Fruit fly (Drosophila melanogaster) whole organism, embryonic: Measurements from ENCODE around the gene CG8119.

Experiments used
- Abd-B ChIP-seq: fragments of 200-800 bp; sonication (Bioruptor generic); optimal IDR thresholded peaks from 2 replicates; lab custom pipeline; 2018; ENCODE audit warnings: missing biosample characterization, mild to moderate bottlenecking, missing genetic modification characterization, moderate library complexity
- Bdp1 ChIP-seq: fragments of 200-800 bp; sonication (Bioruptor generic); optimal IDR thresholded peaks from 3 replicates; lab custom pipeline; 2016; ENCODE audit warnings: missing biosample characterization, missing genetic modification characterization
- CG10431 ChIP-seq: fragments of 200-800 bp; sonication (Bioruptor generic); optimal IDR thresholded peaks from 3 replicates; lab custom pipeline; 2018; ENCODE audit warnings: missing biosample characterization, mild to moderate bottlenecking, missing genetic modification characterization
- CG10543 ChIP-seq: fragments of 200-800 bp; sonication (Bioruptor generic); optimal IDR thresholded peaks from 3 replicates; lab custom pipeline; 2017; ENCODE audit warnings: missing biosample characterization, mild to moderate bottlenecking, missing genetic modification characterization, moderate library complexity
- CG11504 ChIP-seq: fragments of 200-800 bp; sonication (Bioruptor generic); optimal IDR thresholded peaks from 3 replicates; lab custom pipeline; 2019; ENCODE audit warnings: missing biosample characterization, mild to moderate bottlenecking, missing genetic modification characterization, moderate library complexity
- CG12659 ChIP-seq: fragments of 200-800 bp; sonication (Bioruptor generic); optimal IDR thresholded peaks from 3 replicates; lab custom pipeline; 2017; ENCODE audit warnings: mild to moderate bottlenecking, missing biosample characterization, missing genetic modification reagents, missing genetic modification characterization
- CG14441 ChIP-seq: fragments of 200-800 bp; sonication (Bioruptor generic); IDR thresholded peaks from 2 replicates; pipeline ENCODE4 v1.3.6; 2022; ENCODE audit warnings: missing biosample characterization, missing genetic modification characterization
- CG15073 ChIP-seq: fragments of 200-800 bp; sonication (Bioruptor generic); optimal IDR thresholded peaks from 2 replicates; lab custom pipeline; 2016; ENCODE audit warnings: missing biosample characterization, missing genetic modification characterization
- CG15696 ChIP-seq: fragments of 200-800 bp; sonication (Bioruptor generic); optimal IDR thresholded peaks from 2 replicates; lab custom pipeline; 2019; ENCODE audit warnings: missing biosample characterization, mild to moderate bottlenecking, missing genetic modification characterization, moderate library complexity
- CG16813 ChIP-seq: fragments of 200-800 bp; sonication (Bioruptor generic); IDR thresholded peaks from 3 replicates; pipeline ENCODE4 v1.3.6; 2022; ENCODE audit warnings: missing biosample characterization, missing genetic modification characterization; ENCODE audit not compliant: partially characterized antibody
- CG17361 ChIP-seq: fragments of 200-800 bp; sonication (Bioruptor generic); IDR thresholded peaks from 3 replicates; pipeline ENCODE4 v1.3.6; 2022; ENCODE audit warnings: missing biosample characterization, missing genetic modification characterization
- CG1792 ChIP-seq: fragments of 200-800 bp; sonication (Bioruptor generic); optimal IDR thresholded peaks from 2 replicates; lab custom pipeline; 2016; ENCODE audit warnings: missing biosample characterization, missing genetic modification characterization
- CG18599 ChIP-seq: fragments of 200-800 bp; sonication (Bioruptor generic); optimal IDR thresholded peaks from 3 replicates; lab custom pipeline; 2017; ENCODE audit warnings: missing biosample characterization, missing genetic modification characterization, mild to moderate bottlenecking, moderate library complexity, missing genetic modification reagents
- CG2875 ChIP-seq: fragments of 200-800 bp; sonication (Bioruptor generic); optimal IDR thresholded peaks from 2 replicates; lab custom pipeline; 2017; ENCODE audit warnings: missing biosample characterization, mild to moderate bottlenecking, missing genetic modification characterization, missing genetic modification reagents
- CG2889 ChIP-seq: fragments of 200-800 bp; sonication (Bioruptor generic); IDR thresholded peaks from 3 replicates; pipeline ENCODE4 v1.3.6; 2022; ENCODE audit warnings: missing biosample characterization, missing genetic modification characterization
- CG32772 ChIP-seq: fragments of 200-800 bp; sonication (Bioruptor generic); IDR thresholded peaks from 2 replicates; pipeline ENCODE4 v1.3.6; 2022; ENCODE audit warnings: missing biosample characterization, missing genetic modification characterization
- CG6272 ChIP-seq: fragments of 200-800 bp; sonication (Bioruptor generic); IDR thresholded peaks from 2 replicates; pipeline ENCODE4 v1.3.6; 2022; ENCODE audit warnings: missing biosample characterization, missing genetic modification characterization
- CG8478 ChIP-seq: fragments of >200 bp; optimal IDR thresholded peaks from 2 replicates; lab custom pipeline; 2018
- Eip74EF ChIP-seq, 2 experiments: fragments of 200-800 bp in 1 of 2; fragments of >200 bp in 1 of 2; sonication (Bioruptor generic) in 1 of 2; optimal IDR thresholded peaks; 2 replicates each; lab custom pipeline; 2017 to 2019; ENCODE audit warnings: missing biosample characterization in 2 of 2, missing genetic modification characterization in 2 of 2, mild to moderate bottlenecking in 1 of 2, moderate library complexity in 1 of 2
- Fer3 ChIP-seq: fragments of 200-800 bp; sonication (Bioruptor generic); optimal IDR thresholded peaks from 2 replicates; lab custom pipeline; 2018; ENCODE audit warnings: missing biosample characterization, mild to moderate bottlenecking, missing genetic modification characterization, moderate library complexity
- H15 ChIP-seq: fragments of 200-800 bp; sonication (Bioruptor generic); IDR thresholded peaks from 3 replicates; pipeline ENCODE4 v1.3.6; 2022; ENCODE audit warnings: missing biosample characterization, missing genetic modification characterization
- H2.0 ChIP-seq: fragments of 200-800 bp; sonication (Bioruptor generic); IDR thresholded peaks from 2 replicates; pipeline ENCODE4 v1.3.6; 2022; ENCODE audit warnings: missing biosample characterization, missing genetic modification characterization
- HLH3B ChIP-seq: fragments of 200-800 bp; sonication (Bioruptor generic); IDR thresholded peaks from 2 replicates; pipeline ENCODE4 v1.3.6; 2022; ENCODE audit warnings: missing biosample characterization, missing genetic modification characterization
- Jarid2 ChIP-seq: fragments of 200-800 bp; sonication (Bioruptor generic); optimal IDR thresholded peaks from 3 replicates; lab custom pipeline; 2017; ENCODE audit warnings: mild to moderate bottlenecking, missing biosample characterization, missing genetic modification reagents, missing genetic modification characterization
- Lhr ChIP-seq: fragments of 200-800 bp; sonication (Bioruptor generic); optimal IDR thresholded peaks from 3 replicates; lab custom pipeline; 2017; ENCODE audit warnings: mild to moderate bottlenecking, missing biosample characterization, missing genetic modification reagents, missing genetic modification characterization
- MTF-1 ChIP-seq: fragments of 200-800 bp; sonication (Bioruptor generic); optimal IDR thresholded peaks from 2 replicates; lab custom pipeline; 2018; ENCODE audit warnings: missing biosample characterization, mild to moderate bottlenecking, missing genetic modification characterization, borderline replicate concordance
- Mrtf ChIP-seq: fragments of 200-800 bp; sonication (Bioruptor generic); IDR thresholded peaks from 3 replicates; pipeline ENCODE4 v1.3.6; 2022; ENCODE audit warnings: missing biosample characterization, missing genetic modification characterization
- NC2β ChIP-seq: fragments of 200-800 bp; sonication (Bioruptor generic); optimal IDR thresholded peaks from 2 replicates; lab custom pipeline; 2016; ENCODE audit warnings: missing biosample characterization, missing genetic modification characterization
- Trl ChIP-seq, 3 experiments: fragments of >200 bp in 2 of 3; fragments of 200-800 bp in 1 of 3; sonication (Bioruptor generic) in 1 of 3; optimal IDR thresholded peaks; 2 replicates in 1 of 3; 3 replicates in 2 of 3; lab custom pipeline; 2016 to 2017; ENCODE audit warnings: missing biosample characterization in 1 of 3, missing genetic modification characterization in 1 of 3
- cas ChIP-seq: fragments of 200-800 bp; sonication (Bioruptor generic); IDR thresholded peaks from 2 replicates; pipeline ENCODE4 v1.3.6; 2022; ENCODE audit warnings: missing biosample characterization, missing genetic modification characterization
- cato ChIP-seq: fragments of 200-800 bp; sonication (Bioruptor generic); optimal IDR thresholded peaks from 2 replicates; lab custom pipeline; 2016; ENCODE audit warnings: missing biosample characterization, missing genetic modification characterization, borderline replicate concordance
- cg ChIP-seq: fragments of 200-800 bp; sonication (Bioruptor generic); optimal IDR thresholded peaks from 3 replicates; lab custom pipeline; 2019; ENCODE audit warnings: missing biosample characterization, mild to moderate bottlenecking, missing genetic modification characterization, moderate library complexity
- chm ChIP-seq: fragments of 200-800 bp; sonication (Bioruptor generic); IDR thresholded peaks from 2 replicates; pipeline ENCODE4 v1.3.6; 2022; ENCODE audit warnings: missing biosample characterization, missing genetic modification characterization
- crol ChIP-seq: fragments of 200-800 bp; sonication (Bioruptor generic); IDR thresholded peaks from 2 replicates; pipeline ENCODE4 v1.3.6; 2022; ENCODE audit warnings: missing biosample characterization, missing genetic modification characterization
- dmrt11E ChIP-seq: fragments of 200-800 bp; sonication (Bioruptor generic); optimal IDR thresholded peaks from 3 replicates; lab custom pipeline; 2018; ENCODE audit warnings: missing biosample characterization, mild to moderate bottlenecking, missing genetic modification characterization, moderate library complexity
- grau ChIP-seq: fragments of 200-800 bp; optimal IDR thresholded peaks from 3 replicates; lab custom pipeline; 2019; ENCODE audit warnings: missing biosample characterization, mild to moderate bottlenecking, missing genetic modification characterization, moderate library complexity
- jigr1 ChIP-seq: fragments of 200-800 bp; sonication (Bioruptor generic); IDR thresholded peaks from 3 replicates; pipeline ENCODE4 v1.3.6; 2022; ENCODE audit warnings: missing biosample characterization, missing genetic modification characterization
- jing ChIP-seq: fragments of 200-800 bp; sonication (Bioruptor generic); optimal IDR thresholded peaks from 2 replicates; lab custom pipeline; 2018; ENCODE audit warnings: missing biosample characterization, mild to moderate bottlenecking, missing genetic modification characterization
- lmd ChIP-seq: fragments of 200-800 bp; sonication (Bioruptor generic); IDR thresholded peaks from 2 replicates; pipeline ENCODE4 v1.3.6; 2022; ENCODE audit warnings: missing biosample characterization, missing genetic modification characterization
- nmo ChIP-seq: fragments of 200-800 bp; sonication (Bioruptor generic); optimal IDR thresholded peaks from 2 replicates; lab custom pipeline; 2018; ENCODE audit warnings: missing biosample characterization, mild to moderate bottlenecking, missing genetic modification characterization, moderate library complexity
- pb ChIP-seq: fragments of 200-800 bp; sonication (Bioruptor generic); optimal IDR thresholded peaks from 3 replicates; lab custom pipeline; 2016; ENCODE audit warnings: missing biosample characterization, missing genetic modification characterization
- pfk ChIP-seq: fragments of 200-800 bp; sonication (Bioruptor generic); optimal IDR thresholded peaks from 2 replicates; lab custom pipeline; 2018; ENCODE audit warnings: missing biosample characterization, mild to moderate bottlenecking, missing genetic modification characterization, moderate library complexity
- salm ChIP-seq: fragments of 200-800 bp; sonication (Bioruptor generic); optimal IDR thresholded peaks from 2 replicates; lab custom pipeline; 2018; ENCODE audit warnings: missing biosample characterization, mild to moderate bottlenecking, missing genetic modification characterization
- sisA ChIP-seq: fragments of 200-800 bp; sonication (Bioruptor generic); IDR thresholded peaks from 2 replicates; pipeline ENCODE4 v1.3.6; 2022; ENCODE audit warnings: missing biosample characterization, missing genetic modification characterization
- slou ChIP-seq: fragments of 200-800 bp; sonication (Bioruptor generic); optimal IDR thresholded peaks from 3 replicates; lab custom pipeline; 2016; ENCODE audit warnings: missing biosample characterization, missing genetic modification characterization
- tap ChIP-seq: fragments of 200-800 bp; optimal IDR thresholded peaks from 3 replicates; lab custom pipeline; 2019; ENCODE audit warnings: missing biosample characterization, mild to moderate bottlenecking, missing genetic modification characterization, moderate library complexity
- wdn ChIP-seq: fragments of 200-800 bp; sonication (Bioruptor generic); IDR thresholded peaks from 2 replicates; pipeline ENCODE4 v1.3.6; 2022; ENCODE audit warnings: missing biosample characterization, missing genetic modification characterization
- z ChIP-seq: fragments of 200-800 bp; sonication (Bioruptor generic); IDR thresholded peaks from 3 replicates; pipeline ENCODE4 v1.3.6; 2022; ENCODE audit warnings: missing biosample characterization, missing genetic modification characterization
- zfh2 ChIP-seq: fragments of 200-800 bp; sonication (Bioruptor generic); optimal IDR thresholded peaks from 2 replicates; lab custom pipeline; 2016; ENCODE audit warnings: missing biosample characterization, missing genetic modification characterization

The CG8119 gene

dm6 chrX:15618953-15619630, 43.3 kb upstream of the CG8119 start (continued):
- no peak for TF ChIP-seq z (GFP tag; lab: Robert Waterston, UW)
- TF ChIP-seq lmd (GFP tag; lab: Robert Waterston, UW): peak; percentile 83
- TF ChIP-seq CG15073 (GFP tag; lab: Kevin White, UChicago): peak; percentile 41
- peak; percentile 25 for TF ChIP-seq Bdp1 (GFP tag; lab: Kevin White, UChicago)
- peak; percentile 58 for TF ChIP-seq zfh2 (GFP tag; lab: Kevin White, UChicago)
- peak; percentile 74 for TF ChIP-seq dmrt11E
- peak; percentile 77 for TF ChIP-seq Mrtf (GFP tag; lab: Robert Waterston, UW)
- TF ChIP-seq CG14441 (GFP tag; lab: Robert Waterston, UW): peak; percentile 85
- TF ChIP-seq CG17361 (GFP tag; lab: Robert Waterston, UW): peak; percentile 83
- peak; percentile 77 for TF ChIP-seq chm (GFP tag; lab: Robert Waterston, UW)
- TF ChIP-seq CG2875 (GFP tag; lab: Kevin White, UChicago): peak; percentile 76
- no peak for TF ChIP-seq CG16813 (GFP tag; lab: Robert Waterston, UW)
- peak; percentile 83 for TF ChIP-seq Abd-B
- TF ChIP-seq cas (GFP tag; lab: Robert Waterston, UW): no peak
- peak; percentile 66 for TF ChIP-seq Jarid2
- TF ChIP-seq Eip74EF (GFP tag; optimal IDR thresholded peaks at IDR 0.05; lab: Kevin White, UChicago): peak in 1 of 2 experiments; percentile 61
- TF ChIP-seq Trl (optimal IDR thresholded peaks at IDR 0.05; lab: Kevin White, UChicago): no peak
- peak; percentile 74 for TF ChIP-seq Trl (GFP tag; optimal IDR thresholded peaks at IDR 0.05; lab: Kevin White, UChicago)
- peak; percentile 74 for TF ChIP-seq CG12659
- peak; percentile 93 for TF ChIP-seq crol (GFP tag; lab: Robert Waterston, UW)
- peak; percentile 33; the same call in 1 of the 2 replicates for TF ChIP-seq wdn (GFP tag; lab: Robert Waterston, UW)
- TF ChIP-seq CG10431 (GFP tag; lab: Kevin White, UChicago): peak; percentile 39
- peak; percentile 3 for TF ChIP-seq MTF-1 (GFP tag; lab: Kevin White, UChicago)
- TF ChIP-seq nmo: peak; percentile 88
- peak; percentile 33 for TF ChIP-seq NC2β
- TF ChIP-seq pb (GFP tag; lab: Kevin White, UChicago): peak; percentile 55
- peak; percentile 80 for TF ChIP-seq CG18599 (GFP tag; lab: Kevin White, UChicago)
- peak; percentile 6 for TF ChIP-seq slou (GFP tag; lab: Kevin White, UChicago)
- peak; percentile 65 for TF ChIP-seq salm
- peak; percentile 86 for TF ChIP-seq CG32772 (GFP tag; lab: Robert Waterston, UW)
- TF ChIP-seq grau (tag; lab: Kevin White, UChicago): peak; percentile 79
- TF ChIP-seq H15: peak; percentile 79
- peak; percentile 57 for TF ChIP-seq CG10543 (GFP tag; lab: Kevin White, UChicago)
- TF ChIP-seq pfk: no peak
- peak; percentile 69; the same call in 2 of the 3 replicates for TF ChIP-seq jigr1 (GFP tag; lab: Robert Waterston, UW)
- peak; percentile 39 for TF ChIP-seq Lhr
- TF ChIP-seq CG6272 (GFP tag; lab: Robert Waterston, UW): peak; percentile 67
- TF ChIP-seq tap: peak; percentile 72
- TF ChIP-seq cg (GFP tag; lab: Kevin White, UChicago): no peak
- peak; percentile 71 for TF ChIP-seq Fer3 (tag; lab: Kevin White, UChicago)
- peak; percentile 87 for TF ChIP-seq sisA (GFP tag; lab: Robert Waterston, UW)
- peak; percentile 70 for TF ChIP-seq cato (GFP tag; lab: Kevin White, UChicago)
- peak; percentile 79 for TF ChIP-seq jing (GFP tag; lab: Kevin White, UChicago)
- peak; percentile 80 for TF ChIP-seq HLH3B (GFP tag; lab: Robert Waterston, UW)
- peak; percentile 54 for TF ChIP-seq H2.0 (GFP tag; lab: Robert Waterston, UW)
- TF ChIP-seq CG15696: peak; percentile 61
- peak; percentile 71 for TF ChIP-seq CG2889
- TF ChIP-seq CG11504 (tag; lab: Kevin White, UChicago): peak; percentile 89
- no peak for TF ChIP-seq CG8478
- peak; percentile 66 for TF ChIP-seq CG1792 (GFP tag; lab: Kevin White, UChicago)
